Worm (Caenorhabditis elegans): ENCODE results near the gene R11G1.7.

DNA sequence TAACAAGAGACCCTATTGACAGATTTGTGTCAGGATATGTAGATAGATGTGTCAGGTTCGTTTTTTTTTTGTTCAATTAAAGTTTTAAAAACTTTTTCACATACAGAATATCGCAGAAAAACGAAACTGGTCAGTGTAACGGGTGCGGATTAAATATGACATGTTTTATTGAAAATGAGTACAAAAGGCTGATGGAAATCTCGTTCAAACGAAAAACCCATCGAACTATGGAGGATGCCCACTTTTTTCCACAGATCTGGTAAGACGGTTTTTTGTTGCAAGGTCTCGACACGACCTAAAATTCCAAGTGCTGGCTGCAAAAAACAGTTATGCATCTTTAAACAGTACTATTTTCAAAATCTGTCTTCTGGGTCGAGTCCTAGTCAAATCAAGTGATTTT lies 26.0 kb upstream of the R11G1.7 start:
- TF ChIP-seq ceh-40 (GFP tag; IDR thresholded peaks at IDR 0.05): no peak
- no peak for TF ChIP-seq unc-62 (GFP tag; optimal IDR thresholded peaks at IDR 0.05)
- no peak for TF ChIP-seq hmg-20 (GFP tag; IDR thresholded peaks at IDR 0.05)
- no peak for TF ChIP-seq nfya-1 (tag; optimal IDR thresholded peaks at IDR 0.05; ENCODE audit: borderline replicate concordance, insufficient read depth)
- no peak for TF ChIP-seq dpl-1 (GFP tag; optimal IDR thresholded peaks at IDR 0.05)
- TF ChIP-seq hmg-1.2 (GFP tag; IDR thresholded peaks at IDR 0.05): no peak

Data from whole organism, young adult.